Fruit fly (Drosophila melanogaster): ENCODE measurements around the gene VhaPPA1-2.

DNA sequence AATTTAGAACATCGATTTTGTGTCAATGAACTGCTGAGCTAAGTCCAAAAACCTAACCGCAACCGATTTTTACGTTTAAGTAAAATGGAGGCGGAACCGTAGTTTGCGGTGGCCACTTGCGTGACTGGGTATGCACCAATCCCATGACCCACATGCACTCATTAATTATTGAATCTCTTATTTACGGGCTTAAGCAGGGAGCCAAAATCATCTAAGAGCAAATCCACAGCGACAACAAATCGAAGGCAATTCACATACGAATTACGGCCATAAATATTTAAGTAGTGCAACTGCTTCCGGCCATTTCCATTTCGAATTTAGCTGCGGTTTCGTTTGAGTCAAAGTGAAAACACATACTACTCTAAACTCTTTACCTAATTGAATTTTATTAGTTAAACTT lies 35.3 kb downstream of the VhaPPA1-2 start:
- TF ChIP-seq CG11617 (GFP tag; optimal IDR thresholded peaks at IDR 0.05) (no peak), CG1620 (GFP tag; optimal IDR thresholded peaks at IDR 0.05) (no peak), CG7101 (tag; optimal IDR thresholded peaks at IDR 0.05) (no peak), CG7045 (GFP tag; optimal IDR thresholded peaks at IDR 0.05) (no peak), Clk (GFP tag; optimal IDR thresholded peaks at IDR 0.05) (no peak), Hr96 (GFP tag; optimal IDR thresholded peaks at IDR 0.05) (no peak), cnc (optimal IDR thresholded peaks at IDR 0.05) (no peak), pad (GFP tag; optimal IDR thresholded peaks at IDR 0.05) (no peak), tj (GFP tag; optimal IDR thresholded peaks at IDR 0.05) (no peak), ovo (GFP tag; optimal IDR thresholded peaks at IDR 0.05) (no peak)

Data from whole organism, adult.